Worm (Caenorhabditis elegans): ENCODE results near the gene sul-2.

ce11 chrV:8183384-8183783 is 25.8 kb downstream of the sul-2 start, which contains the start of gene srp-8:
- TF ChIP-seq nhr-11 (tag; optimal IDR thresholded peaks at IDR 0.05) (no peak), fkh-10 (GFP tag; optimal IDR thresholded peaks at IDR 0.05) (no peak), elt-2 (tag; optimal IDR thresholded peaks at IDR 0.05) (no peak), skn-1 (tag; optimal IDR thresholded peaks at IDR 0.05) (no peak), mdl-1 (tag; optimal IDR thresholded peaks at IDR 0.05) (no peak), egl-27 (tag; optimal IDR thresholded peaks at IDR 0.05) (no peak), lsy-2 (tag; optimal IDR thresholded peaks at IDR 0.05) (no peak), nhr-237 (tag; optimal IDR thresholded peaks at IDR 0.05) (no peak)

All from whole organism, L1 larva.